Fruit fly (Drosophila melanogaster) whole organism, embryonic: ENCODE measurements around the gene CG34179.

Experiments
- Adf1 ChIP-seq: fragments of 200-800 bp; sonication (Bioruptor generic); IDR thresholded peaks from 2 replicates; pipeline ENCODE4 v1.3.6; 2022; ENCODE audit warnings: missing biosample characterization, missing genetic modification characterization
- Aef1 ChIP-seq: fragments of 200-800 bp; sonication (Bioruptor generic); IDR thresholded peaks from 3 replicates; pipeline ENCODE4 v1.3.6; 2022; ENCODE audit warnings: missing biosample characterization, missing genetic modification characterization
- BEAF-32 ChIP-seq: fragments of 200-800 bp; sonication (Bioruptor generic); optimal IDR thresholded peaks from 3 replicates; lab custom pipeline; 2017; ENCODE audit warnings: missing biosample characterization, missing genetic modification characterization, mild to moderate bottlenecking, moderate library complexity, missing genetic modification reagents
- Bteb2 ChIP-seq: fragments of 200-800 bp; sonication (Bioruptor generic); optimal IDR thresholded peaks from 2 replicates; lab custom pipeline; 2016; ENCODE audit warnings: missing biosample characterization, missing genetic modification characterization
- CG10321 ChIP-seq: fragments of 200-800 bp; sonication (Bioruptor generic); IDR thresholded peaks from 2 replicates; pipeline ENCODE4 v1.3.6; 2022; ENCODE audit warnings: missing biosample characterization, missing genetic modification characterization
- CG10543 ChIP-seq: fragments of 200-800 bp; sonication (Bioruptor generic); optimal IDR thresholded peaks from 3 replicates; lab custom pipeline; 2017; ENCODE audit warnings: missing biosample characterization, mild to moderate bottlenecking, missing genetic modification characterization, moderate library complexity
- CG12769 ChIP-seq: fragments of 200-800 bp; sonication (Bioruptor generic); optimal IDR thresholded peaks from 2 replicates; lab custom pipeline; 2019; ENCODE audit warnings: missing biosample characterization, mild to moderate bottlenecking, missing genetic modification characterization, moderate library complexity
- CG13123 ChIP-seq: fragments of 200-800 bp; sonication (Bioruptor generic); optimal IDR thresholded peaks from 2 replicates; lab custom pipeline; 2016; ENCODE audit warnings: missing biosample characterization, missing genetic modification characterization
- CG14050 ChIP-seq: fragments of 200-800 bp; sonication (Bioruptor generic); IDR thresholded peaks from 3 replicates; pipeline ENCODE4 v1.3.6; 2022; ENCODE audit warnings: missing biosample characterization, missing genetic modification characterization
- CG1602 ChIP-seq: fragments of 200-800 bp; sonication (Bioruptor generic); optimal IDR thresholded peaks from 3 replicates; lab custom pipeline; 2016; ENCODE audit warnings: missing biosample characterization, missing genetic modification characterization
- CG16815 ChIP-seq: fragments of 200-800 bp; sonication (Bioruptor generic); optimal IDR thresholded peaks from 3 replicates; lab custom pipeline; 2017; ENCODE audit warnings: missing biosample characterization, mild to moderate bottlenecking, missing genetic modification characterization
- CG17385 ChIP-seq: fragments of 200-800 bp; sonication (Bioruptor generic); optimal IDR thresholded peaks from 3 replicates; lab custom pipeline; 2018; ENCODE audit warnings: missing biosample characterization, mild to moderate bottlenecking, missing genetic modification characterization
- CG1832 ChIP-seq: fragments of 200-800 bp; sonication (Bioruptor generic); optimal IDR thresholded peaks from 2 replicates; lab custom pipeline; 2017; ENCODE audit warnings: missing biosample characterization, mild to moderate bottlenecking, missing genetic modification characterization, inconsistent platforms
- CG18599 ChIP-seq: fragments of 200-800 bp; sonication (Bioruptor generic); optimal IDR thresholded peaks from 3 replicates; lab custom pipeline; 2017; ENCODE audit warnings: missing biosample characterization, missing genetic modification characterization, mild to moderate bottlenecking, moderate library complexity, missing genetic modification reagents
- CG18619 ChIP-seq: fragments of 200-800 bp; sonication (Bioruptor generic); optimal IDR thresholded peaks from 3 replicates; lab custom pipeline; 2017; ENCODE audit warnings: missing biosample characterization, mild to moderate bottlenecking, missing genetic modification characterization
- CG3838 ChIP-seq: fragments of 200-800 bp; sonication (Bioruptor generic); optimal IDR thresholded peaks from 3 replicates; lab custom pipeline; 2016; ENCODE audit warnings: missing biosample characterization, missing genetic modification characterization
- CG7745 ChIP-seq: fragments of 200-800 bp; sonication (Bioruptor generic); optimal IDR thresholded peaks from 2 replicates; lab custom pipeline; 2018; ENCODE audit warnings: missing biosample characterization, mild to moderate bottlenecking, missing genetic modification characterization, moderate library complexity
- CG8765 ChIP-seq: fragments of 200-800 bp; sonication (Bioruptor generic); IDR thresholded peaks from 2 replicates; pipeline ENCODE4 v1.3.6; 2022; ENCODE audit warnings: missing biosample characterization, missing genetic modification characterization
- CG8944 ChIP-seq: fragments of 200-800 bp; sonication (Bioruptor generic); optimal IDR thresholded peaks from 3 replicates; lab custom pipeline; 2016; ENCODE audit warnings: missing biosample characterization, missing genetic modification characterization
- Deaf1 ChIP-seq: fragments of 200-800 bp; optimal IDR thresholded peaks from 3 replicates; lab custom pipeline; 2019; ENCODE audit warnings: missing biosample characterization, mild to moderate bottlenecking, missing genetic modification characterization, moderate library complexity
- E2f2 ChIP-seq: fragments of 200-800 bp; sonication (Bioruptor generic); IDR thresholded peaks from 2 replicates; pipeline ENCODE4 v1.3.6; 2022; ENCODE audit warnings: missing biosample characterization, missing genetic modification characterization
- GATAe ChIP-seq: fragments of 200-800 bp; sonication (Bioruptor generic); conservative IDR thresholded peaks from 2 replicates; pipeline ENCODE4 v1.3.6; 2022; ENCODE audit warnings: missing biosample characterization, missing genetic modification characterization
- H15 ChIP-seq: fragments of 200-800 bp; sonication (Bioruptor generic); IDR thresholded peaks from 3 replicates; pipeline ENCODE4 v1.3.6; 2022; ENCODE audit warnings: missing biosample characterization, missing genetic modification characterization
- HLHmδ ChIP-seq: fragments of 200-800 bp; sonication (Bioruptor generic); optimal IDR thresholded peaks from 2 replicates; lab custom pipeline; 2018; ENCODE audit warnings: missing biosample characterization, mild to moderate bottlenecking, missing genetic modification characterization, moderate library complexity
- Jarid2 ChIP-seq: fragments of 200-800 bp; sonication (Bioruptor generic); optimal IDR thresholded peaks from 3 replicates; lab custom pipeline; 2017; ENCODE audit warnings: mild to moderate bottlenecking, missing biosample characterization, missing genetic modification reagents, missing genetic modification characterization
- Max ChIP-seq: fragments of 200-800 bp; sonication (Bioruptor generic); optimal IDR thresholded peaks from 2 replicates; lab custom pipeline; 2016; ENCODE audit warnings: missing biosample characterization, mild to moderate bottlenecking, missing genetic modification characterization
- Med ChIP-seq: fragments of 200-800 bp; sonication (Bioruptor generic); peaks from one replicate; lab custom pipeline; 2016; ENCODE audit warnings: missing biosample characterization, missing genetic modification characterization, mild to moderate bottlenecking, inconsistent platforms, moderate library complexity
- NC2β ChIP-seq: fragments of 200-800 bp; sonication (Bioruptor generic); optimal IDR thresholded peaks from 2 replicates; lab custom pipeline; 2016; ENCODE audit warnings: missing biosample characterization, missing genetic modification characterization
- Nf-YC ChIP-seq: fragments of 200-800 bp; optimal IDR thresholded peaks from 3 replicates; lab custom pipeline; 2019; ENCODE audit warnings: missing biosample characterization, mild to moderate bottlenecking, missing genetic modification characterization, moderate library complexity
- Opbp ChIP-seq: fragments of 200-800 bp; sonication (Bioruptor generic); IDR thresholded peaks from 3 replicates; pipeline ENCODE4 v1.3.6; 2022; ENCODE audit warnings: missing biosample characterization, missing genetic modification characterization; ENCODE audit not compliant: partially characterized antibody
- Optix ChIP-seq: fragments of 200-800 bp; sonication (Bioruptor generic); IDR thresholded peaks from 3 replicates; pipeline ENCODE4 v1.3.6; 2022; ENCODE audit warnings: missing biosample characterization, missing genetic modification characterization
- Spps ChIP-seq: fragments of 200-800 bp; sonication (Bioruptor generic); optimal IDR thresholded peaks from 2 replicates; lab custom pipeline; 2018; ENCODE audit warnings: missing biosample characterization, mild to moderate bottlenecking, missing genetic modification characterization
- ab ChIP-seq: fragments of 200-800 bp; sonication (Bioruptor generic); optimal IDR thresholded peaks from 2 replicates; lab custom pipeline; 2016; ENCODE audit warnings: missing biosample characterization, missing genetic modification characterization
- abd-A ChIP-seq: fragments of 200-800 bp; sonication (Bioruptor generic); optimal IDR thresholded peaks from 3 replicates; lab custom pipeline; 2019; ENCODE audit warnings: missing biosample characterization, mild to moderate bottlenecking, missing genetic modification characterization, moderate library complexity
- btn ChIP-seq: fragments of 200-800 bp; sonication (Bioruptor generic); optimal IDR thresholded peaks from 2 replicates; lab custom pipeline; 2016; ENCODE audit warnings: missing biosample characterization, missing genetic modification characterization
- chinmo ChIP-seq: fragments of 200-800 bp; sonication (Bioruptor generic); IDR thresholded peaks from 4 replicates; pipeline ENCODE4 v1.3.6; 2022; ENCODE audit warnings: missing biosample characterization, missing genetic modification characterization; ENCODE audit not compliant: partially characterized antibody
- ci ChIP-seq: fragments of 200-800 bp; sonication (Bioruptor generic); IDR thresholded peaks from 3 replicates; pipeline ENCODE4 v1.3.6; 2022; ENCODE audit warnings: missing biosample characterization, missing genetic modification characterization
- croc ChIP-seq: fragments of 200-800 bp; sonication (Bioruptor generic); conservative IDR thresholded peaks from 3 replicates; pipeline ENCODE4 v1.3.6; 2022; ENCODE audit warnings: missing biosample characterization, missing genetic modification characterization
- exex ChIP-seq: fragments of 200-800 bp; sonication (Bioruptor generic); optimal IDR thresholded peaks from 4 replicates; lab custom pipeline; 2018; ENCODE audit warnings: missing biosample characterization, mild to moderate bottlenecking, missing genetic modification characterization, moderate library complexity
- fd96Cb ChIP-seq: fragments of 200-800 bp; sonication (Bioruptor generic); optimal IDR thresholded peaks from 2 replicates; lab custom pipeline; 2018; ENCODE audit warnings: missing biosample characterization, mild to moderate bottlenecking, missing genetic modification characterization, moderate library complexity
- grau ChIP-seq: fragments of 200-800 bp; optimal IDR thresholded peaks from 3 replicates; lab custom pipeline; 2019; ENCODE audit warnings: missing biosample characterization, mild to moderate bottlenecking, missing genetic modification characterization, moderate library complexity
- her ChIP-seq: fragments of 200-800 bp; sonication (Bioruptor generic); optimal IDR thresholded peaks from 2 replicates; lab custom pipeline; 2016; ENCODE audit warnings: missing biosample characterization, missing genetic modification characterization
- jumu ChIP-seq: fragments of 200-800 bp; sonication (Bioruptor generic); optimal IDR thresholded peaks from 3 replicates; lab custom pipeline; 2016; ENCODE audit warnings: missing biosample characterization, missing genetic modification characterization
- klu ChIP-seq: fragments of 200-800 bp; sonication (Bioruptor generic); IDR thresholded peaks from 2 replicates; pipeline ENCODE4 v1.3.6; 2022; ENCODE audit warnings: missing biosample characterization, missing genetic modification characterization
- rib ChIP-seq: fragments of 200-800 bp; sonication (Bioruptor generic); IDR thresholded peaks from 2 replicates; pipeline ENCODE4 v1.3.6; 2022; ENCODE audit warnings: missing biosample characterization, missing genetic modification characterization
- schlank ChIP-seq: fragments of 200-800 bp; sonication (Bioruptor generic); optimal IDR thresholded peaks from 2 replicates; lab custom pipeline; 2018; ENCODE audit warnings: missing biosample characterization, mild to moderate bottlenecking, missing genetic modification characterization
- scrt ChIP-seq: fragments of 200-800 bp; sonication (Bioruptor generic); optimal IDR thresholded peaks from 2 replicates; lab custom pipeline; 2018; ENCODE audit warnings: missing biosample characterization, mild to moderate bottlenecking, missing genetic modification characterization, moderate library complexity
- sob ChIP-seq: fragments of 200-800 bp; sonication (Bioruptor generic); IDR thresholded peaks from 2 replicates; pipeline ENCODE4 v1.3.6; 2022; ENCODE audit warnings: missing biosample characterization, missing genetic modification characterization
- tgo ChIP-seq: fragments of 200-800 bp; sonication (Bioruptor generic); IDR thresholded peaks from 3 replicates; pipeline ENCODE4 v1.3.6; 2022; ENCODE audit warnings: missing biosample characterization, missing genetic modification characterization
- z ChIP-seq: fragments of 200-800 bp; sonication (Bioruptor generic); IDR thresholded peaks from 3 replicates; pipeline ENCODE4 v1.3.6; 2022; ENCODE audit warnings: missing biosample characterization, missing genetic modification characterization

Gene CG34179

DNA sequence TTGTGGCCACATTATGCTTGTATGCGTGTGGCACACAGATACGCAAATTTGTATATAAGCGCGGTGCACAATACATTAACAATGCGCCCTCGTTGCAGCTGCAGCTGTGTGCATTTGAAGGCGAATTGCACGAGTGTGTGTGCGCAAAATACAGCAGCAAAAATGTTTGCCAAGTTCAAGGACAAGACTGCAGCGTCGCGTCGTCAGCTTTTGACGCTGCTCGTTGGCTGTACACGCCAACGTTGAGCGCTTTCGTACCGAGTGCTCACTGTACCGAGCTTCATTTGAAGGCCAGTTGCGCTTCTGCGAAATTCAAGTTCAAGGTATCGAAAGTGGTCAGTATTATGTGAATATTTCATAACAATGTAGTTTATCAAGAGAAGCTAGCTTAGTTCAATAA is 38.3 kb upstream of the CG34179 start:
- TF ChIP-seq CG17385 (GFP tag; lab: Kevin White, UChicago) (no peak), GATAe (no peak), klu (no peak), grau (peak; percentile 5), Opbp (GFP tag; lab: Robert Waterston, UW) (no peak), Med (GFP tag; lab: Kevin White, UChicago) (peak; percentile 13), BEAF-32 (GFP tag; lab: Kevin White, UChicago) (no peak), CG8765 (GFP tag; lab: Robert Waterston, UW) (0 out of 2 replicates have a peak, but pooled peaks have one; percentile 33), sob (GFP tag; lab: Robert Waterston, UW) (peak; percentile 27; the same call in 1 of the 2 replicates)

DNA sequence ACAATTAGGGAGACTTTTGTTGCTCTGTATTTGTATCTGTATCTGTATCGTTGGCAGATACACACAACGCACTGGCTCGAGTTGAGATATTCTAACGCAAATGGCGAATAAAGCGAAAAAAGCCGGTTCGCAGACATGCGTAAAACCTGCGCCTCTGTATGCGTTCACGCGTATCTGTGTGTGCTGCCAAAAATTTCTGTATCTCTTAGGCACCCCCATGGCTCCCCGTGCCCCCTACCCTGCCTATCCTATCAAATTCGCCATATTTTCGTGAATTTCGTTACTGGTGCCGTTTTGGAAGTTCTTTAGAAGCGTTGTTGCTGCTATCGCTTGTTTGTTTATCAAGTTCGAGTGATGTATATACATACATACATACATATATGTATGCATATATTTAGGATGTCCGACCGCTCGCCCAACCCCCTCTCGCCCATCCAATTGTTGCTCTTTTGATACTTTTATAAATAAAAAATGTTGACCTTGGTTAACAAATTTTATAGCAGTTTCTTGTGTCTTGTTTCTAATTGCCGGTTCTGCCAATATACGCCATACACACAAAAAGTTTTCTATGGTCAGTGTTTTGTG is 37.3 kb upstream of the CG34179 start:
- TF ChIP-seq btn: no peak
- no peak for TF ChIP-seq Jarid2
- peak; percentile 90; the same call in 3 of the 4 replicates for TF ChIP-seq chinmo (GFP tag; lab: Robert Waterston, UW)
- TF ChIP-seq croc: no peak
- TF ChIP-seq schlank (tag; lab: Kevin White, UChicago): peak; percentile 18
- TF ChIP-seq fd96Cb (tag; lab: Kevin White, UChicago): no peak
- TF ChIP-seq CG12769 (tag; lab: Kevin White, UChicago): peak; percentile 36
- TF ChIP-seq abd-A: peak; percentile 93
- peak; percentile 50 for TF ChIP-seq CG18599 (GFP tag; lab: Kevin White, UChicago)
- no peak for TF ChIP-seq Max (GFP tag; lab: Kevin White, UChicago)
- TF ChIP-seq NC2β (GFP tag; lab: Kevin White, UChicago): no peak
- TF ChIP-seq tgo (GFP tag; lab: Robert Waterston, UW): no peak
- no peak for TF ChIP-seq jumu (GFP tag; lab: Kevin White, UChicago)
- no peak for TF ChIP-seq CG13123 (GFP tag; lab: Kevin White, UChicago)
- no peak for TF ChIP-seq CG14050 (GFP tag; lab: Robert Waterston, UW)
- peak; percentile 98 for TF ChIP-seq rib
- TF ChIP-seq Spps (tag; lab: Kevin White, UChicago): no peak
- TF ChIP-seq Bteb2: no peak
- TF ChIP-seq CG10543 (GFP tag; lab: Kevin White, UChicago): peak; percentile 90
- TF ChIP-seq CG8944: no peak
- peak; percentile 85 for TF ChIP-seq Adf1 (GFP tag; lab: Robert Waterston, UW)
- TF ChIP-seq CG1832 (GFP tag; lab: Kevin White, UChicago): no peak
- peak; percentile 42 for TF ChIP-seq exex (tag; lab: Kevin White, UChicago)
- TF ChIP-seq Med (GFP tag; lab: Kevin White, UChicago): no peak
- no peak for TF ChIP-seq ab (GFP tag; lab: Kevin White, UChicago)
- TF ChIP-seq CG16815 (GFP tag; lab: Kevin White, UChicago): no peak
- no peak for TF ChIP-seq ci (GFP tag; lab: Robert Waterston, UW)
- TF ChIP-seq Nf-YC: no peak
- TF ChIP-seq H15 (GFP tag; lab: Robert Waterston, UW): no peak
- TF ChIP-seq CG3838: no peak
- no peak for TF ChIP-seq her (GFP tag; lab: Kevin White, UChicago)
- no peak for TF ChIP-seq CG7745 (tag; lab: Kevin White, UChicago)
- no peak for TF ChIP-seq Optix (GFP tag; lab: Robert Waterston, UW)
- no peak for TF ChIP-seq E2f2 (GFP tag; lab: Robert Waterston, UW)
- TF ChIP-seq CG1602: no peak
- 0 out of 3 replicates have a peak, but pooled peaks have one; percentile 20 for TF ChIP-seq z (GFP tag; lab: Robert Waterston, UW)
- TF ChIP-seq Deaf1 (tag; lab: Kevin White, UChicago): peak; percentile 59
- TF ChIP-seq scrt (GFP tag; lab: Kevin White, UChicago): peak; percentile 58
- no peak for TF ChIP-seq CG18619 (GFP tag; lab: Kevin White, UChicago)
- no peak for TF ChIP-seq CG10321 (GFP tag; lab: Robert Waterston, UW)
- TF ChIP-seq Aef1: no peak
- no peak for TF ChIP-seq HLHmδ (GFP tag; lab: Kevin White, UChicago)
